Worm (Caenorhabditis elegans) whole organism, L1 larva: Measurements from ENCODE around the gene znfx-1.

Experiments
- C34B4.2 ChIP-seq: sonication (generic microtip); optimal IDR thresholded peaks from 2 replicates; lab custom pipeline; 2017; ENCODE audit warnings: mild to moderate bottlenecking, missing genetic modification characterization, missing compliant biosample characterization
- Y116A8C.19 ChIP-seq: sonication (generic microtip); optimal IDR thresholded peaks from 2 replicates; lab custom pipeline; 2016; ENCODE audit warnings: missing compliant biosample characterization, missing genetic modification characterization, borderline replicate concordance
- aha-1 ChIP-seq: fragments of 150-350 bp; optimal IDR thresholded peaks from 2 replicates; lab custom pipeline; 2014; ENCODE audit warnings: missing biosample characterization, missing genetic modification characterization
- aly-2 ChIP-seq: fragments of 150-350 bp; optimal IDR thresholded peaks from 2 replicates; lab custom pipeline; 2014; ENCODE audit warnings: missing biosample characterization, missing genetic modification characterization
- ama-1 ChIP-seq: fragments of 150-350 bp; optimal IDR thresholded peaks from 2 replicates; lab custom pipeline; 2014
- blmp-1 ChIP-seq: fragments of 150-350 bp; optimal IDR thresholded peaks from 2 replicates; lab custom pipeline; 2014; ENCODE audit warnings: missing biosample characterization, missing genetic modification characterization
- ceh-82 ChIP-seq, 3 experiments: fragments of 150-350 bp in 1 of 3; sonication (generic microtip) in 2 of 3; optimal IDR thresholded peaks; 2 replicates each; lab custom pipeline; 2014 to 2017; ENCODE audit warnings: missing biosample characterization in 3 of 3, missing genetic modification characterization in 3 of 3
- ceh-88 ChIP-seq: fragments of 200-800 bp; sonication (Bioruptor generic); IDR thresholded peaks from 2 replicates; pipeline ENCODE4 v1.3.6; 2022; ENCODE audit warnings: missing genetic modification characterization, missing compliant biosample characterization
- ces-1 ChIP-seq: fragments of 150-350 bp; optimal IDR thresholded peaks from 2 replicates; lab custom pipeline; 2014; ENCODE audit warnings: missing biosample characterization, missing genetic modification reagents, missing genetic modification characterization
- dsc-1 ChIP-seq: sonication (generic microtip); optimal IDR thresholded peaks from 2 replicates; lab custom pipeline; 2016; ENCODE audit warnings: mild to moderate bottlenecking, missing genetic modification characterization, missing compliant biosample characterization
- efl-1 ChIP-seq, 4 experiments: fragments of 150-350 bp; optimal IDR thresholded peaks in 3 of 4; peaks in 1 of 4; 1 replicate in 1 of 4; 2 replicates in 3 of 4; lab custom pipeline; 2014; ENCODE audit warnings: missing biosample characterization in 2 of 4, missing genetic modification characterization in 2 of 4, missing genetic modification reagents in 2 of 4
- egl-13 ChIP-seq: sonication (generic microtip); optimal IDR thresholded peaks from 2 replicates; lab custom pipeline; 2016; ENCODE audit warnings: missing genotype, missing genetic modification reagents, missing genetic modification characterization, missing compliant biosample characterization
- elt-2 ChIP-seq: sonication (generic microtip); optimal IDR thresholded peaks from 2 replicates; lab custom pipeline; 2016; ENCODE audit warnings: missing genetic modification characterization, mild to moderate bottlenecking, inconsistent platforms, missing compliant biosample characterization, missing genetic modification reagents
- fkh-10 ChIP-seq: sonication (generic microtip); optimal IDR thresholded peaks from 2 replicates; lab custom pipeline; 2017; ENCODE audit warnings: missing biosample characterization, missing genetic modification reagents, missing genetic modification characterization
- fkh-4 ChIP-seq: sonication (generic microtip); optimal IDR thresholded peaks from 2 replicates; lab custom pipeline; 2016; ENCODE audit warnings: missing compliant biosample characterization, missing genetic modification characterization, borderline replicate concordance
- fkh-8 ChIP-seq: sonication (generic microtip); optimal IDR thresholded peaks from 2 replicates; lab custom pipeline; 2016; ENCODE audit warnings: mild to moderate bottlenecking, missing genetic modification characterization, missing compliant biosample characterization
- fos-1 ChIP-seq: fragments of 150-350 bp; optimal IDR thresholded peaks from 2 replicates; lab custom pipeline; 2014; ENCODE audit warnings: missing biosample characterization, missing genetic modification characterization
- grh-1 ChIP-seq: fragments of 200-800 bp; sonication (Bioruptor generic); IDR thresholded peaks from 2 replicates; pipeline ENCODE4 v1.3.6; 2022; ENCODE audit warnings: missing genetic modification reagents, missing genetic modification characterization, missing compliant biosample characterization
- hpl-2 ChIP-seq: fragments of 150-350 bp; optimal IDR thresholded peaks from 2 replicates; lab custom pipeline; 2014; ENCODE audit warnings: missing biosample characterization, missing genetic modification reagents, missing genetic modification characterization
- irx-1 ChIP-seq: sonication (generic microtip); optimal IDR thresholded peaks from 2 replicates; lab custom pipeline; 2016; ENCODE audit warnings: missing genetic modification characterization, missing compliant biosample characterization
- isw-1 ChIP-seq: fragments of 200-800 bp; sonication (Bioruptor generic); IDR thresholded peaks from 2 replicates; pipeline ENCODE4 v1.3.6; 2022; ENCODE audit warnings: missing genetic modification characterization, missing compliant biosample characterization
- lin-39 ChIP-seq: fragments of 150-350 bp; optimal IDR thresholded peaks from 2 replicates; lab custom pipeline; 2014; ENCODE audit warnings: missing biosample characterization, missing genetic modification reagents, missing genetic modification characterization
- lir-3 ChIP-seq: sonication (generic microtip); optimal IDR thresholded peaks from 2 replicates; lab custom pipeline; 2016; ENCODE audit warnings: mild to moderate bottlenecking, missing genetic modification characterization, moderate library complexity, missing compliant biosample characterization; ENCODE audit not compliant: poor library complexity
- mef-2 ChIP-seq: fragments of 150-350 bp; optimal IDR thresholded peaks from 2 replicates; lab custom pipeline; 2014; ENCODE audit warnings: missing biosample characterization, missing genetic modification characterization
- nhr-11 ChIP-seq: fragments of 150-350 bp; optimal IDR thresholded peaks from 2 replicates; lab custom pipeline; 2014; ENCODE audit warnings: missing biosample characterization, missing genetic modification characterization
- nhr-12 ChIP-seq: sonication (generic microtip); optimal IDR thresholded peaks from 2 replicates; lab custom pipeline; 2017; ENCODE audit warnings: missing biosample characterization, missing genetic modification characterization
- nhr-19 ChIP-seq: fragments of 200-800 bp; sonication (Bioruptor generic); conservative IDR thresholded peaks from 2 replicates; pipeline ENCODE4 v1.3.6; 2022; ENCODE audit warnings: missing genetic modification characterization, missing compliant biosample characterization
- nhr-237 ChIP-seq: fragments of 150-350 bp; optimal IDR thresholded peaks from 2 replicates; lab custom pipeline; 2014; ENCODE audit warnings: missing biosample characterization, missing genetic modification characterization
- nhr-28 ChIP-seq: fragments of 150-350 bp; optimal IDR thresholded peaks from 2 replicates; lab custom pipeline; 2014; ENCODE audit warnings: missing biosample characterization, missing genetic modification characterization
- nhr-76 ChIP-seq: sonication (generic microtip); optimal IDR thresholded peaks from 2 replicates; lab custom pipeline; 2017; ENCODE audit warnings: missing biosample characterization, missing genetic modification characterization
- nhr-77 ChIP-seq: fragments of 150-350 bp; optimal IDR thresholded peaks from 2 replicates; lab custom pipeline; 2014; ENCODE audit warnings: missing biosample characterization, missing genetic modification characterization
- nhr-85 ChIP-seq: sonication (generic microtip); peaks from one replicate; lab custom pipeline; 2016; ENCODE audit warnings: missing genetic modification characterization, inconsistent platforms, missing compliant biosample characterization
- nhr-90 ChIP-seq: sonication (generic microtip); optimal IDR thresholded peaks from 2 replicates; lab custom pipeline; 2016; ENCODE audit warnings: mild to moderate bottlenecking, missing genetic modification characterization, missing compliant biosample characterization; ENCODE audit not compliant: poor library complexity
- pqm-1 ChIP-seq: sonication (generic microtip); optimal IDR thresholded peaks from 3 replicates; lab custom pipeline; 2017; ENCODE audit warnings: missing biosample characterization, missing genetic modification characterization
- snpc-4 ChIP-seq: fragments of 150-350 bp; optimal IDR thresholded peaks from 2 replicates; lab custom pipeline; 2014; ENCODE audit warnings: missing biosample characterization, missing genetic modification characterization
- tbx-2 ChIP-seq: sonication (generic microtip); optimal IDR thresholded peaks from 2 replicates; lab custom pipeline; 2016; ENCODE audit warnings: missing genetic modification characterization, missing compliant biosample characterization
- unc-30 ChIP-seq: sonication (generic microtip); optimal IDR thresholded peaks from 2 replicates; lab custom pipeline; 2017; ENCODE audit warnings: missing biosample characterization, missing genetic modification characterization
- unc-62 ChIP-seq: fragments of 150-350 bp; optimal IDR thresholded peaks from 2 replicates; lab custom pipeline; 2014; ENCODE audit warnings: missing biosample characterization, missing genetic modification reagents, missing genetic modification characterization
- unc-98 ChIP-seq: fragments of 200-800 bp; sonication (Bioruptor generic); IDR thresholded peaks from 2 replicates; pipeline ENCODE4 v1.3.6; 2022; ENCODE audit warnings: missing genetic modification characterization, missing compliant biosample characterization
- vab-15 ChIP-seq: sonication (generic microtip); optimal IDR thresholded peaks from 2 replicates; lab custom pipeline; 2017; ENCODE audit warnings: missing genotype, mild to moderate bottlenecking, missing genetic modification characterization, missing compliant biosample characterization
- zag-1 ChIP-seq: fragments of 150-350 bp; optimal IDR thresholded peaks from 2 replicates; lab custom pipeline; 2014; ENCODE audit warnings: missing biosample characterization, missing genetic modification characterization
- ztf-11 ChIP-seq, 2 experiments: sonication (generic microtip); optimal IDR thresholded peaks; 2 replicates each; lab custom pipeline; 2016 to 2017; ENCODE audit warnings: missing genetic modification characterization in 2 of 2, missing biosample characterization in 1 of 2, missing compliant biosample characterization in 1 of 2

znfx-1 gene

DNA sequence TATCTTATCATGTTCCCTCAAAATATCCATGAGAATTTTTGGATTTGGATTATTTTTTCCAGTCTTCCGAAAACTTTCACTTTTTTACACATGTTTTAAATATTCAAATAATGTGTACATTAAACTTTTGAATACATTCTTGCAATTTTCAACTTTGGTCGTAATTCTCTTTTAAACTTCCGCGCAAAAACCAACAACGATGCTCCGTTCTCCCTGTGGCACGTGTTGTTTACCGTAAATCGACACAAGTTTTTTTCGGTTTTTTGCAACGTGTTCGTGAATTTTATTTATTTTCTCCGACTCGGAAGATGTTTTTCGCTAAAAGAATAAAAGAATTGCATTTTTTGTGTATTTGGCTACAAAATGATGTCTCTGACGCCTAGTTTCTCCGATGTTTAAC is 29.3 kb downstream of the znfx-1 start (continued):
- no peak for TF ChIP-seq nhr-76 (tag; lab: Kevin White, UChicago)
- TF ChIP-seq mef-2 (tag; lab: Kevin White, UChicago): no peak
- TF ChIP-seq ztf-11 (tag; optimal IDR thresholded peaks at IDR 0.05; lab: Kevin White, UChicago): no peak
- TF ChIP-seq irx-1: peak; percentile 2
- TF ChIP-seq, all 84 proteins: peak for 32

DNA sequence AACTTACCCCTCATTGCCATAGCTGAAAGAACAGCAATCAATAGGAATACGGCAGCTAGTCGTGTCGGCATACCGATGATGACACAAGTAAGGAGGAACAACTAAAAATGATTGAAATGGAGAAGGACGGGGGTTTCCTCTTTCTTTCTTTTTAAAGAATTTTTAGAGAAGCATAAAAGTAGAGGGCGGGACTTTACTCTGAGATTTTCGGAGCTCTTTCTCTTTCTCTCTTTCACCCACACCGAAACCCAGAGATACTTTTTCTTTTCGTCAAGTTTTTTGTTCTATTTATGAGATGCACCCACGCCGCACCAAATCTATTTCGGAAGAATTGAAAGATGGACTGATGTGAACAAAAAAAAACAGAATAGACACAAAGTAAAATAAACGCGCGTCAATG is 33.2 kb downstream of the znfx-1 start, which contains the start of gene T26C5.5:
Gene T26C5.5, minus strand, starts transcription at position 101 of the 400 bp plus-strand sequence.
- no peak for TF ChIP-seq fkh-10 (GFP tag; lab: Kevin White, UChicago)
- TF ChIP-seq ztf-11 (tag; optimal IDR thresholded peaks at IDR 0.05; lab: Kevin White, UChicago): no peak
- TF ChIP-seq unc-62: no peak
- no peak for TF ChIP-seq vab-15 (tag; lab: Kevin White, UChicago)
- no peak for TF ChIP-seq aly-2 (tag; lab: Kevin White, UChicago)
- TF ChIP-seq zag-1: no peak
- TF ChIP-seq grh-1 (GFP tag; lab: Robert Waterston, UW): no peak
- TF ChIP-seq C34B4.2 (tag; lab: Kevin White, UChicago): no peak
- TF ChIP-seq isw-1 (GFP tag; lab: Robert Waterston, UW): no peak
- TF ChIP-seq aha-1 (tag; lab: Kevin White, UChicago): no peak
- TF ChIP-seq hpl-2: no peak
- no peak for TF ChIP-seq nhr-77 (tag; lab: Kevin White, UChicago)
- no peak for TF ChIP-seq egl-13 (tag; lab: Kevin White, UChicago)
- no peak for TF ChIP-seq lin-39 (tag; lab: Kevin White, UChicago)
- TF ChIP-seq ces-1 (GFP tag; lab: Kevin White, UChicago): no peak
- no peak for TF ChIP-seq nhr-19 (GFP tag; lab: Robert Waterston, UW)

DNA sequence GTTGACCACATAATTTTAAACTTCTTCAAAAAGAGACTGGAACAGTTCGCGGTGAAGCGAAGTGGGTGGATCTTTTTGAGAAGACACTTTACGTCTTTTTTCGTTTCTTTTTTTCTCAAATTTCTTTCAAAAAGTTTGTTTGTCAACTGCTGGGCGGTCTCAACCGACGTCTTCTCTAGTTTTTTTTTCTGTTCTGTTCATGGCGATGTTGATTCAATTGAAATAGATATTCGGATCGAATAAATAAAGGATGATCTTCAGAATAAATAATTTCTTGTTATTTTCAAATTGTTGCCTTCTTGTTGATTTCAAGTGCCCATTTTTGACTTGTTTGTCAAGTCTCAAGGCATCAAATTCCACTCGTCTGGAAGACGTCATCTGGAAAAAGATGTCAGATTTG is 37.0 kb downstream of the znfx-1 start, which contains the start of gene T26C5.4:
Gene T26C5.4, minus strand, starts transcription at position 101 of the 400 bp plus-strand sequence.
- TF ChIP-seq elt-2 (no peak), nhr-11 (no peak), isw-1 (GFP tag; lab: Robert Waterston, UW) (no peak), nhr-12 (tag; lab: Kevin White, UChicago) (no peak), aha-1 (tag; lab: Kevin White, UChicago) (no peak), mef-2 (tag; lab: Kevin White, UChicago) (no peak), lir-3 (no peak)

DNA sequence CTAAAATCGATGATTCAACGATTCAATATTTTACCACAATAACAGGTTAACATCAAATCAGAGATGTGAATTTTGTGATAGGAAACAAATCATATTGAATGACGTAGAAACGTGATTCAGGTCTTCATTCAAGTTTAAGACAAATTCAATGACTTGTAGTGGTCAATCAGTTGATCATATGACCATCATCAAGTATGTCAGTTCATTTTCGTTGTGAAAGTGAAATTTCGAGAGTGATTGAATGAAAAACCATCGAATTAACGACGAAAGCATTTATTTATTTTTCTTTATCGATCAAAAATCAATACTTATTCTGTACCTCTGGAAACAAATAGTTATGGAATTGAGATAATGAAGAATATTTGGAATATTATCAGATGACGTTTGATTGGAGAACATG is 38.1 kb downstream of the znfx-1 start:
- TF ChIP-seq C34B4.2 (tag; lab: Kevin White, UChicago) (no peak), nhr-11 (no peak), blmp-1 (tag; lab: Kevin White, UChicago) (peak; percentile 77), nhr-85 (peak; percentile 81)
- TF ChIP-seq, all 84 proteins: peak for 2

DNA sequence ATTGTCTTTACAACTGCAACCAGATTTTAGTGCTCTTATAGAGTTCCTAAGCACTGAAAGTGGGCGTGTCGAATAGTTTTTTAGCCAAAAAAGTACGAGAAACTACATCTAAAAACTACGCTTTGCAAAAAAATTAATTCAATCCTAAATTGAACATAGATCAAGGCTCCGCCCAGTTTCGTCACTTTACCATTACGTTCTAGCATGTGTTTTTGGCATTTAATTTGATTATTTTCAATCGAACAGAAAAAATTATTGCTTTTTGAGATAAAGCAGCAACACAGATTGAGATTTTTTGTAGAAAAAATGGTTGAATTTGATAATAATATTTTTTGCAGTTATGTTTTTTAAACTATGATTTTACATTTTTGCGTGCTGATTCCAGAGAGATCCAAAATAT is 40.7 kb downstream of the znfx-1 start, which contains the start of gene nlp-82:
Gene nlp-82, minus strand, starts transcription at position 101 of the 400 bp plus-strand sequence.
- no peak for TF ChIP-seq ceh-88 (GFP tag; lab: Robert Waterston, UW)

DNA sequence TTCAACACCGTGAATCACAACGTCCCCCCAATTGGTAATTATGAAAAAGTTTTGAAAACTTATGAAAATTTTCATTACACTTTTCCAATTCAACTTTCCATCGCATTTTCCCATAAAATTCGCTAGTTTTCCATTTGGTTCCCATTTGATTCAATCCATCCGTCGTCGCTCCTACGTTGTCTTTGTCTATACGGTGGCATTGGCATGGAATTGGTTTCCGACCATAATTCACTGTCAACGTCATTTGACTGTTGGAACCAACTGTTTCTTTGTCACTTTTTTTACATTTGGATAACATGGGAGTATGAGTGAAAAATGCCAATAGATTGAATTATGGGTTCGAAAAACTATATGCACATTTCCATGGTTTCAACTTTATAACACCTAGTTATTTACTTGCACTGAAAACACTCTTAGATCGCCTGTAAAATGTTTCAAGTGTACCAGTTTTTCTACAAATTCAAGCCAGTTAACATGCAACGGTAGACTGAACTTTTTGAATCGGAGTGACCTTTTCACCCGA is 44.6 kb downstream of the znfx-1 start:
- no peak for TF ChIP-seq ama-1 (lab: Kevin White, UChicago)
- no peak for TF ChIP-seq fos-1 (tag; lab: Kevin White, UChicago)
- no peak for TF ChIP-seq pqm-1 (tag; lab: Kevin White, UChicago)
- TF ChIP-seq blmp-1 (tag; lab: Kevin White, UChicago): peak; percentile 41
- TF ChIP-seq fkh-8: no peak
- TF ChIP-seq efl-1 (optimal IDR thresholded peaks at IDR 0.05; lab: Kevin White, UChicago): no peak
- TF ChIP-seq efl-1 (GFP tag; optimal IDR thresholded peaks at IDR 0.05 in 1 of 2; lab: Kevin White, UChicago): peak in 1 of 2 experiments; percentile 33
- TF ChIP-seq ceh-82 (tag; optimal IDR thresholded peaks at IDR 0.05; lab: Kevin White, UChicago): no peak
- TF ChIP-seq nhr-28 (tag; lab: Kevin White, UChicago): no peak
- no peak for TF ChIP-seq lin-39 (tag; lab: Kevin White, UChicago)
- TF ChIP-seq fkh-4 (tag; lab: Kevin White, UChicago): no peak
- TF ChIP-seq tbx-2 (tag; lab: Kevin White, UChicago): no peak
- no peak for TF ChIP-seq unc-98
- TF ChIP-seq elt-2: no peak
- no peak for TF ChIP-seq nhr-90 (tag; lab: Kevin White, UChicago)
- TF ChIP-seq unc-30 (tag; lab: Kevin White, UChicago): no peak
- no peak for TF ChIP-seq nhr-19 (GFP tag; lab: Robert Waterston, UW)
- peak; percentile 45 for TF ChIP-seq dsc-1 (tag; lab: Kevin White, UChicago)
- no peak for TF ChIP-seq snpc-4 (tag; lab: Kevin White, UChicago)
- no peak for TF ChIP-seq nhr-11
- no peak for TF ChIP-seq nhr-237
- no peak for TF ChIP-seq Y116A8C.19
- no peak for TF ChIP-seq aly-2 (tag; lab: Kevin White, UChicago)
